Fruit fly (Drosophila melanogaster) whole organism, embryonic: Measurements from ENCODE around the gene CG18268.

Experiments used
- BEAF-32 ChIP-seq: fragments of 200-800 bp; sonication (Bioruptor generic); optimal IDR thresholded peaks from 3 replicates; lab custom pipeline; 2017; ENCODE audit warnings: missing biosample characterization, missing genetic modification characterization, mild to moderate bottlenecking, moderate library complexity, missing genetic modification reagents
- Bgb ChIP-seq: fragments of 200-800 bp; sonication (Bioruptor generic); IDR thresholded peaks from 2 replicates; pipeline ENCODE4 v1.3.6; 2022; ENCODE audit warnings: missing biosample characterization, missing genetic modification characterization; ENCODE audit not compliant: partially characterized antibody
- CG1024 ChIP-seq: fragments of 200-800 bp; sonication (Bioruptor generic); IDR thresholded peaks from 2 replicates; pipeline ENCODE4 v1.3.6; 2022; ENCODE audit warnings: missing biosample characterization, missing genetic modification characterization
- CG10543 ChIP-seq: fragments of 200-800 bp; sonication (Bioruptor generic); optimal IDR thresholded peaks from 3 replicates; lab custom pipeline; 2017; ENCODE audit warnings: missing biosample characterization, mild to moderate bottlenecking, missing genetic modification characterization, moderate library complexity
- CG13296 ChIP-seq: fragments of 200-800 bp; sonication (Bioruptor generic); optimal IDR thresholded peaks from 3 replicates; lab custom pipeline; 2018; ENCODE audit warnings: missing biosample characterization, mild to moderate bottlenecking, missing genetic modification characterization
- CG17568 ChIP-seq: fragments of 200-800 bp; sonication (Bioruptor generic); optimal IDR thresholded peaks from 2 replicates; lab custom pipeline; 2018; ENCODE audit warnings: missing biosample characterization, mild to moderate bottlenecking, missing genetic modification characterization, moderate library complexity
- CG17829 ChIP-seq: fragments of 200-800 bp; optimal IDR thresholded peaks from 2 replicates; lab custom pipeline; 2019; ENCODE audit warnings: missing biosample characterization, mild to moderate bottlenecking, missing genetic modification characterization, moderate library complexity
- CG31388 ChIP-seq: fragments of 200-800 bp; sonication (Bioruptor generic); optimal IDR thresholded peaks from 2 replicates; lab custom pipeline; 2016; ENCODE audit warnings: missing biosample characterization, missing genetic modification characterization
- CG4282 ChIP-seq: fragments of 200-800 bp; sonication (Bioruptor generic); optimal IDR thresholded peaks from 2 replicates; lab custom pipeline; 2016; ENCODE audit warnings: missing biosample characterization, missing genetic modification characterization
- CG4360 ChIP-seq: fragments of 200-800 bp; sonication (Bioruptor generic); IDR thresholded peaks from 2 replicates; pipeline ENCODE4 v1.3.6; 2022; ENCODE audit warnings: missing biosample characterization, missing genetic modification characterization
- CG4730 ChIP-seq: fragments of 200-800 bp; sonication (Bioruptor generic); IDR thresholded peaks from 2 replicates; pipeline ENCODE4 v1.3.6; 2022; ENCODE audit warnings: missing biosample characterization, missing genetic modification characterization
- CG5953 ChIP-seq: fragments of 200-800 bp; sonication (Bioruptor generic); IDR thresholded peaks from 2 replicates; pipeline ENCODE4 v1.3.6; 2022; ENCODE audit warnings: missing biosample characterization, missing genetic modification characterization
- CG7839 ChIP-seq: fragments of 200-800 bp; sonication (Bioruptor generic); optimal IDR thresholded peaks from 3 replicates; lab custom pipeline; 2018; ENCODE audit warnings: missing biosample characterization, mild to moderate bottlenecking, missing genetic modification characterization, moderate library complexity
- CG7928 ChIP-seq: fragments of 200-800 bp; sonication (Bioruptor generic); optimal IDR thresholded peaks from 2 replicates; lab custom pipeline; 2017; ENCODE audit warnings: missing biosample characterization, mild to moderate bottlenecking, missing genetic modification characterization
- CG8290 ChIP-seq, 3 experiments: fragments of 200-800 bp; sonication (Bioruptor generic); optimal IDR thresholded peaks; 2 replicates each; lab custom pipeline; 2016 to 2019; ENCODE audit warnings: missing biosample characterization in 3 of 3, missing genetic modification characterization in 3 of 3, mild to moderate bottlenecking in 2 of 3, moderate library complexity in 1 of 3
- CoRest ChIP-seq: fragments of 200-800 bp; sonication (Bioruptor generic); optimal IDR thresholded peaks from 3 replicates; lab custom pipeline; 2018; ENCODE audit warnings: missing biosample characterization, mild to moderate bottlenecking, missing genetic modification characterization, moderate library complexity
- Dbx ChIP-seq: fragments of 200-800 bp; sonication (Bioruptor generic); IDR thresholded peaks from 3 replicates; pipeline ENCODE4 v1.3.6; 2022; ENCODE audit warnings: missing biosample characterization, missing genetic modification characterization
- Dek ChIP-seq: fragments of 200-800 bp; sonication (Bioruptor generic); optimal IDR thresholded peaks from 3 replicates; lab custom pipeline; 2019; ENCODE audit warnings: missing biosample characterization, mild to moderate bottlenecking, missing genetic modification characterization, moderate library complexity
- Drgx ChIP-seq: fragments of 200-800 bp; sonication (Bioruptor generic); IDR thresholded peaks from 2 replicates; pipeline ENCODE4 v1.3.6; 2022; ENCODE audit warnings: missing biosample characterization, missing genetic modification characterization
- Fer2 ChIP-seq: fragments of 200-800 bp; sonication (Bioruptor generic); optimal IDR thresholded peaks from 2 replicates; lab custom pipeline; 2018; ENCODE audit warnings: missing biosample characterization, mild to moderate bottlenecking, missing genetic modification characterization, moderate library complexity
- GATAe ChIP-seq: fragments of 200-800 bp; sonication (Bioruptor generic); conservative IDR thresholded peaks from 2 replicates; pipeline ENCODE4 v1.3.6; 2022; ENCODE audit warnings: missing biosample characterization, missing genetic modification characterization
- Hey ChIP-seq: fragments of 200-800 bp; sonication (Bioruptor generic); optimal IDR thresholded peaks from 3 replicates; lab custom pipeline; 2018; ENCODE audit warnings: missing biosample characterization, mild to moderate bottlenecking, missing genetic modification characterization
- HmgZ ChIP-seq: fragments of 200-800 bp; sonication (Bioruptor generic); optimal IDR thresholded peaks from 2 replicates; lab custom pipeline; 2018; ENCODE audit warnings: missing biosample characterization, mild to moderate bottlenecking, missing genetic modification characterization
- Lhr ChIP-seq: fragments of 200-800 bp; sonication (Bioruptor generic); optimal IDR thresholded peaks from 3 replicates; lab custom pipeline; 2017; ENCODE audit warnings: mild to moderate bottlenecking, missing biosample characterization, missing genetic modification reagents, missing genetic modification characterization
- Lpt ChIP-seq: fragments of >200 bp; optimal IDR thresholded peaks from 2 replicates; lab custom pipeline; 2018; ENCODE audit warnings: missing biosample characterization, missing genetic modification characterization
- Med ChIP-seq: fragments of 200-800 bp; sonication (Bioruptor generic); peaks from one replicate; lab custom pipeline; 2016; ENCODE audit warnings: missing biosample characterization, missing genetic modification characterization, mild to moderate bottlenecking, inconsistent platforms, moderate library complexity
- Taf1 ChIP-seq: fragments of 200-800 bp; sonication (Bioruptor generic); IDR thresholded peaks from 2 replicates; pipeline ENCODE4 v1.3.6; 2022; ENCODE audit warnings: missing biosample characterization, missing genetic modification characterization
- YL-1 ChIP-seq: fragments of 200-800 bp; sonication (Bioruptor generic); optimal IDR thresholded peaks from 3 replicates; lab custom pipeline; 2017; ENCODE audit warnings: missing biosample characterization, mild to moderate bottlenecking, missing genetic modification characterization
- ac ChIP-seq: fragments of 200-800 bp; sonication (Bioruptor generic); optimal IDR thresholded peaks from 3 replicates; lab custom pipeline; 2017; ENCODE audit warnings: missing biosample characterization, mild to moderate bottlenecking, missing genetic modification characterization
- ato ChIP-seq: fragments of 200-800 bp; sonication (Bioruptor generic); IDR thresholded peaks from 2 replicates; pipeline ENCODE4 v1.3.6; 2022; ENCODE audit warnings: missing biosample characterization, missing genetic modification characterization; ENCODE audit not compliant: partially characterized antibody
- btn ChIP-seq: fragments of 200-800 bp; sonication (Bioruptor generic); optimal IDR thresholded peaks from 2 replicates; lab custom pipeline; 2016; ENCODE audit warnings: missing biosample characterization, missing genetic modification characterization
- cwo ChIP-seq: fragments of 200-800 bp; sonication (Bioruptor generic); optimal IDR thresholded peaks from 3 replicates; lab custom pipeline; 2017; ENCODE audit warnings: missing biosample characterization, missing genetic modification characterization, mild to moderate bottlenecking, moderate library complexity, missing genetic modification reagents
- ewg ChIP-seq: fragments of 200-800 bp; sonication (Bioruptor generic); optimal IDR thresholded peaks from 3 replicates; lab custom pipeline; 2017; ENCODE audit warnings: mild to moderate bottlenecking, missing biosample characterization, missing genetic modification reagents, missing genetic modification characterization
- eyg ChIP-seq: fragments of 200-800 bp; sonication (Bioruptor generic); optimal IDR thresholded peaks from 3 replicates; lab custom pipeline; 2016; ENCODE audit warnings: missing biosample characterization, missing genetic modification characterization
- fd102C ChIP-seq: fragments of 200-800 bp; sonication (Bioruptor generic); optimal IDR thresholded peaks from 2 replicates; lab custom pipeline; 2018; ENCODE audit warnings: missing biosample characterization, mild to moderate bottlenecking, missing genetic modification characterization, moderate library complexity
- gcm ChIP-seq: fragments of 200-800 bp; sonication (Bioruptor generic); optimal IDR thresholded peaks from 2 replicates; lab custom pipeline; 2019; ENCODE audit warnings: missing biosample characterization, mild to moderate bottlenecking, missing genetic modification characterization, moderate library complexity
- gcm2 ChIP-seq: fragments of 200-800 bp; sonication (Bioruptor generic); optimal IDR thresholded peaks from 2 replicates; lab custom pipeline; 2016; ENCODE audit warnings: missing biosample characterization, missing genetic modification characterization
- hbn ChIP-seq: fragments of 200-800 bp; sonication (Bioruptor generic); IDR thresholded peaks from 2 replicates; pipeline ENCODE4 v1.3.6; 2022; ENCODE audit warnings: missing biosample characterization, missing genetic modification characterization; ENCODE audit not compliant: partially characterized antibody
- lab ChIP-seq: fragments of 200-800 bp; sonication (Bioruptor generic); optimal IDR thresholded peaks from 3 replicates; lab custom pipeline; 2017; ENCODE audit warnings: missing biosample characterization, missing genetic modification characterization, mild to moderate bottlenecking, moderate library complexity, missing genetic modification reagents
- pros ChIP-seq: fragments of 200-800 bp; sonication (Bioruptor generic); optimal IDR thresholded peaks from 3 replicates; lab custom pipeline; 2019; ENCODE audit warnings: missing biosample characterization, mild to moderate bottlenecking, missing genetic modification characterization, moderate library complexity
- row ChIP-seq: fragments of 200-800 bp; sonication (Bioruptor generic); IDR thresholded peaks from 3 replicates; pipeline ENCODE4 v1.3.6; 2022; ENCODE audit warnings: missing biosample characterization, missing genetic modification characterization
- sens-2 ChIP-seq: fragments of 200-800 bp; sonication (Bioruptor generic); IDR thresholded peaks from 2 replicates; pipeline ENCODE4 v1.3.6; 2022; ENCODE audit warnings: missing biosample characterization, missing genetic modification characterization
- slbo ChIP-seq: fragments of 200-800 bp; sonication (Bioruptor generic); IDR thresholded peaks from 2 replicates; pipeline ENCODE4 v1.3.6; 2022; ENCODE audit warnings: missing biosample characterization, missing genetic modification characterization
- sob ChIP-seq: fragments of 200-800 bp; sonication (Bioruptor generic); IDR thresholded peaks from 2 replicates; pipeline ENCODE4 v1.3.6; 2022; ENCODE audit warnings: missing biosample characterization, missing genetic modification characterization
- ssp ChIP-seq: fragments of 200-800 bp; sonication (Bioruptor generic); IDR thresholded peaks from 2 replicates; pipeline ENCODE4 v1.3.6; 2022; ENCODE audit warnings: missing biosample characterization, missing genetic modification characterization
- tap ChIP-seq: fragments of 200-800 bp; optimal IDR thresholded peaks from 3 replicates; lab custom pipeline; 2019; ENCODE audit warnings: missing biosample characterization, mild to moderate bottlenecking, missing genetic modification characterization, moderate library complexity
- trem ChIP-seq: fragments of 200-800 bp; optimal IDR thresholded peaks from 3 replicates; lab custom pipeline; 2019; ENCODE audit warnings: missing biosample characterization, mild to moderate bottlenecking, missing genetic modification characterization, moderate library complexity
- usp ChIP-seq: fragments of >200 bp; optimal IDR thresholded peaks from 2 replicates; lab custom pipeline; 2017; ENCODE audit warnings: missing biosample characterization, missing genetic modification characterization
- wdn ChIP-seq: fragments of 200-800 bp; sonication (Bioruptor generic); IDR thresholded peaks from 2 replicates; pipeline ENCODE4 v1.3.6; 2022; ENCODE audit warnings: missing biosample characterization, missing genetic modification characterization
- z ChIP-seq: fragments of 200-800 bp; sonication (Bioruptor generic); IDR thresholded peaks from 3 replicates; pipeline ENCODE4 v1.3.6; 2022; ENCODE audit warnings: missing biosample characterization, missing genetic modification characterization
- zfh1 ChIP-seq: fragments of 200-800 bp; sonication (Bioruptor generic); IDR thresholded peaks from 3 replicates; pipeline ENCODE4 v1.3.6; 2022; ENCODE audit warnings: missing biosample characterization, missing genetic modification characterization

The CG18268 gene

DNA sequence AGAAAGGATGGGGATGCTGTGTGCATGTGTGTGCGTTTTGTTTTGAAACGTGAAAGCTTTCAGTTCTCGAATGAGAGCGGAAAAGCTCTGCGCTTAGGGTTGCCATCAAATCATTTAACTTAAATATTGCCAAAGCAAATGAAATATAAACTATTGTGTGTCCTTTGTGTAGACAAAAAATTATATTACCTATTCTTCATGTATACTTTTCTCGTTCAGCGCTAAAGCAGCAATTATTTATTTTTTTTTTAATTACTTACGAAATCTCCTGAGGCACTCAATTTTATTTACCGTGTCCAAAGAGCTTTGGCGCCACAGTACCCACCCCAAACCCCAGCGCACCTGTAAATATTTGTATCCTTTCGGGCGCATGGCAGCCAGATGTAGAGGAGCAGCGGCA, 17.3 kb upstream of the CG18268 start (continued):
- TF ChIP-seq Drgx: peak; percentile 32; the same call in 1 of the 2 replicates
- no peak for TF ChIP-seq hbn (GFP tag; lab: Robert Waterston, UW)
- TF ChIP-seq Lhr (GFP tag; lab: Kevin White, UChicago): no peak
- TF ChIP-seq ato (GFP tag; lab: Robert Waterston, UW): no peak
- no peak for TF ChIP-seq tap
- TF ChIP-seq HmgZ (tag; lab: Kevin White, UChicago): peak; percentile 21
- no peak for TF ChIP-seq Dbx (GFP tag; lab: Robert Waterston, UW)
- no peak for TF ChIP-seq CG4360
- TF ChIP-seq fd102C (GFP tag; lab: Kevin White, UChicago): no peak
- no peak for TF ChIP-seq CG4730
- TF ChIP-seq Hey (tag; lab: Kevin White, UChicago): no peak
- TF ChIP-seq CG5953 (GFP tag; lab: Robert Waterston, UW): no peak
- TF ChIP-seq CG7928 (GFP tag; lab: Kevin White, UChicago): no peak
- TF ChIP-seq row: peak; percentile 74
- TF ChIP-seq CG8290 (GFP tag; optimal IDR thresholded peaks at IDR 0.05; lab: Kevin White, UChicago): no peak
- TF ChIP-seq CG8290 (tag; optimal IDR thresholded peaks at IDR 0.05; lab: Kevin White, UChicago): no peak
- TF ChIP-seq gcm (GFP tag; lab: Kevin White, UChicago): no peak
- no peak for TF ChIP-seq CG17829 (tag; lab: Kevin White, UChicago)
- TF ChIP-seq usp (GFP tag; lab: Kevin White, UChicago): no peak
- peak; percentile 30 for TF ChIP-seq CoRest (tag; lab: Kevin White, UChicago)
- peak; percentile 52 for TF ChIP-seq cwo (GFP tag; lab: Kevin White, UChicago)
- TF ChIP-seq zfh1: no peak
- TF ChIP-seq Taf1 (GFP tag; lab: Robert Waterston, UW): peak; percentile 42; the same call in 1 of the 2 replicates
- TF ChIP-seq ssp (GFP tag; lab: Robert Waterston, UW): peak; percentile 49; the same call in 1 of the 2 replicates
- no peak for TF ChIP-seq Lpt (GFP tag; lab: Kevin White, UChicago)
- TF ChIP-seq CG17568 (GFP tag; lab: Kevin White, UChicago): no peak
- no peak for TF ChIP-seq GATAe (GFP tag; lab: Robert Waterston, UW)
- TF ChIP-seq Dek (tag; lab: Kevin White, UChicago): peak; percentile 37
- TF ChIP-seq Med (GFP tag; lab: Kevin White, UChicago): peak; percentile 73
- TF ChIP-seq ac (GFP tag; lab: Kevin White, UChicago): no peak
- peak; percentile 29 for TF ChIP-seq CG13296 (GFP tag; lab: Kevin White, UChicago)
- no peak for TF ChIP-seq z
- TF ChIP-seq Fer2 (tag; lab: Kevin White, UChicago): no peak
- TF ChIP-seq pros: no peak
- TF ChIP-seq CG7839 (tag; lab: Kevin White, UChicago): peak; percentile 52
- TF ChIP-seq CG1024 (GFP tag; lab: Robert Waterston, UW): no peak
- peak; percentile 63 for TF ChIP-seq slbo (GFP tag; lab: Robert Waterston, UW)
- peak; percentile 37 for TF ChIP-seq ewg (GFP tag; lab: Kevin White, UChicago)
- no peak for TF ChIP-seq Bgb
- TF ChIP-seq btn: no peak
- peak; percentile 74 for TF ChIP-seq lab (GFP tag; lab: Kevin White, UChicago)
- TF ChIP-seq CG10543 (GFP tag; lab: Kevin White, UChicago): peak; percentile 39
- TF ChIP-seq sens-2 (GFP tag; lab: Robert Waterston, UW): no peak
- TF ChIP-seq trem (tag; lab: Kevin White, UChicago): no peak
- TF ChIP-seq YL-1 (GFP tag; lab: Kevin White, UChicago): no peak
- TF ChIP-seq sob (GFP tag; lab: Robert Waterston, UW): 0 out of 2 replicates have a peak, but pooled peaks have one; percentile 22
- no peak for TF ChIP-seq eyg (GFP tag; lab: Kevin White, UChicago)
- TF ChIP-seq gcm2 (GFP tag; lab: Kevin White, UChicago): no peak
- TF ChIP-seq BEAF-32 (GFP tag; lab: Kevin White, UChicago): no peak
- no peak for TF ChIP-seq CG31388 (GFP tag; lab: Kevin White, UChicago)
- TF ChIP-seq wdn (GFP tag; lab: Robert Waterston, UW): 0 out of 2 replicates have a peak, but pooled peaks have one; percentile 25
- no peak for TF ChIP-seq CG4282 (GFP tag; lab: Kevin White, UChicago)
